Worm (Caenorhabditis elegans) whole organism, L3 larva: Measurements from ENCODE around the gene srbc-55.

Experiments
- R02D3.7 ChIP-seq: fragments of 150-350 bp; optimal IDR thresholded peaks from 2 replicates; lab custom pipeline; 2014; ENCODE audit warnings: missing biosample characterization, missing genetic modification characterization
- ama-1 ChIP-seq: fragments of 150-350 bp; optimal IDR thresholded peaks from 2 replicates; lab custom pipeline; 2018
- ceh-82 ChIP-seq: fragments of 150-350 bp; optimal IDR thresholded peaks from 2 replicates; lab custom pipeline; 2014; ENCODE audit warnings: missing biosample characterization, missing genetic modification characterization
- fos-1 ChIP-seq: fragments of 150-350 bp; optimal IDR thresholded peaks from 2 replicates; lab custom pipeline; 2014; ENCODE audit warnings: missing biosample characterization, missing genetic modification characterization
- lin-15B ChIP-seq: fragments of 150-350 bp; optimal IDR thresholded peaks from 2 replicates; lab custom pipeline; 2014; ENCODE audit warnings: missing biosample characterization, missing genetic modification characterization
- mdl-1 ChIP-seq: fragments of 150-350 bp; optimal IDR thresholded peaks from 2 replicates; lab custom pipeline; 2014; ENCODE audit warnings: missing biosample characterization, missing genetic modification characterization
- nhr-23 ChIP-seq: fragments of 150-350 bp; optimal IDR thresholded peaks from 2 replicates; lab custom pipeline; 2014; ENCODE audit warnings: missing biosample characterization, missing genetic modification reagents, missing genetic modification characterization
- nhr-77 ChIP-seq: fragments of 150-350 bp; optimal IDR thresholded peaks from 2 replicates; lab custom pipeline; 2014; ENCODE audit warnings: missing biosample characterization, missing genetic modification characterization
- pqm-1 ChIP-seq: fragments of 150-350 bp; optimal IDR thresholded peaks from 2 replicates; lab custom pipeline; 2017; ENCODE audit warnings: missing biosample characterization, missing genetic modification characterization, inconsistent platforms
- tbx-2 ChIP-seq: sonication (generic microtip); optimal IDR thresholded peaks from 2 replicates; lab custom pipeline; 2016; ENCODE audit warnings: mild to moderate bottlenecking, missing genetic modification characterization, missing compliant biosample characterization
- ztf-11 ChIP-seq: fragments of 150-350 bp; optimal IDR thresholded peaks from 2 replicates; lab custom pipeline; 2014; ENCODE audit warnings: missing biosample characterization, missing genetic modification characterization

ce11 chrV:15821398-15821797 lies 8.4 kb downstream of the srbc-55 start, which contains the start of gene srbc-49:
- TF ChIP-seq pqm-1 (tag; lab: Kevin White, UChicago) (no peak), mdl-1 (no peak), ama-1 (lab: Kevin White, UChicago) (no peak), nhr-23 (tag; lab: Kevin White, UChicago) (no peak), ceh-82 (tag; lab: Kevin White, UChicago) (no peak), tbx-2 (tag; lab: Kevin White, UChicago) (no peak), nhr-77 (tag; lab: Kevin White, UChicago) (no peak), R02D3.7 (tag; lab: Kevin White, UChicago) (no peak), fos-1 (tag; lab: Kevin White, UChicago) (no peak), lin-15B (tag; lab: Kevin White, UChicago) (no peak), ztf-11 (tag; lab: Kevin White, UChicago) (no peak)
